Worm (Caenorhabditis elegans): ENCODE results near the gene srbc-8.

Gene srbc-8

DNA sequence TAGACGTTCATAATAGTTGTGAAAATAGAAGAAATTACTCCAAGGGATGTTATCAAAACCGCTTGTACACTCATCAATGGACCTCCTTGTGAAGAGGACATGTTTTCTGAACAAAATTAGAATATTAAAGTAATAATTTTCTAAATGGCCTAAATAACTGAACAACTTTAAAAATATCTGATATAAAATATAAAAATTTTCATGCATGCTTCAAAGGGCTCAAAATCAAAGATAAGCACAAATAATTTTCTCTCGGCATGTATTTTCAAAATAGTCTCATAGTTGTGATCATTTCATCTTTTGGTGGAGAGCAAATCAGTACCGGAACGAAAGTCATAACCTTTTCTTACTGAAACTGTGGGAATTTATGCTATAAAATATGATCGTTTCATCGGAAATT is at the start of gene srbc-8:
Gene srbc-8 (minus strand): TSS at position 101 of the 400 bp plus-strand sequence.
- no peak for TF ChIP-seq C08G9.2 (tag; optimal IDR thresholded peaks at IDR 0.05)
- TF ChIP-seq rnt-1 (tag; optimal IDR thresholded peaks at IDR 0.05): no peak
- no peak for TF ChIP-seq fkh-6 (tag; optimal IDR thresholded peaks at IDR 0.05)
- TF ChIP-seq ets-4 (tag; optimal IDR thresholded peaks at IDR 0.05): no peak
- no peak for TF ChIP-seq che-1 (tag; optimal IDR thresholded peaks at IDR 0.05)
- no peak for TF ChIP-seq nfya-1 (tag; optimal IDR thresholded peaks at IDR 0.05)
- TF ChIP-seq elt-4 (tag; optimal IDR thresholded peaks at IDR 0.05): no peak
- no peak for TF ChIP-seq ceh-19 (GFP tag; optimal IDR thresholded peaks at IDR 0.05)
- TF ChIP-seq unc-86 (tag; optimal IDR thresholded peaks at IDR 0.05): no peak
- TF ChIP-seq F13H6.1 (tag; optimal IDR thresholded peaks at IDR 0.05): no peak
- no peak for TF ChIP-seq ceh-31 (tag; optimal IDR thresholded peaks at IDR 0.05)
- TF ChIP-seq dmd-4 (tag; optimal IDR thresholded peaks at IDR 0.05; ENCODE audit: borderline replicate concordance): no peak

ce11 chrV:7532947-7533346 is 48.0 kb upstream of the srbc-8 start, which contains the start of gene C54F6.3:
Gene C54F6.3 (plus strand): TSS chrV:7533247.
- no peak for TF ChIP-seq K09A11.1 (tag; optimal IDR thresholded peaks at IDR 0.05; ENCODE audit: insufficient read depth)
- TF ChIP-seq sox-4 (tag; optimal IDR thresholded peaks at IDR 0.05): no peak
- TF ChIP-seq ceh-14 (tag; optimal IDR thresholded peaks at IDR 0.05): no peak
- no peak for TF ChIP-seq pax-1 (tag; optimal IDR thresholded peaks at IDR 0.05)
- no peak for TF ChIP-seq npax-4 (tag; optimal IDR thresholded peaks at IDR 0.05)

ce11 chrV:7529840-7530239 is 44.9 kb upstream of the srbc-8 start, which contains the start of gene swt-2:
Gene swt-2 (plus strand): TSS chrV:7530140.
- TF ChIP-seq ceh-45 (GFP tag; IDR thresholded peaks at IDR 0.05) (no peak), hlh-6 (tag; optimal IDR thresholded peaks at IDR 0.05) (no peak)

- TF ChIP-seq gmeb-2 (tag; optimal IDR thresholded peaks at IDR 0.05) (no peak), unc-55 (GFP tag; optimal IDR thresholded peaks at IDR 0.05) (no peak), C38D4.7 (GFP tag; optimal IDR thresholded peaks at IDR 0.05) (no peak), hlh-30 (tag; optimal IDR thresholded peaks at IDR 0.05; ENCODE audit: insufficient read depth) (no peak), hlh-15 (tag; optimal IDR thresholded peaks at IDR 0.05) (no peak), elt-2 (tag; optimal IDR thresholded peaks at IDR 0.05) (no peak), hlh-13 (GFP tag; optimal IDR thresholded peaks at IDR 0.05) (no peak), nfya-1 (tag; optimal IDR thresholded peaks at IDR 0.05) (no peak), hlh-6 (tag; optimal IDR thresholded peaks at IDR 0.05) (no peak), madf-2 (tag; optimal IDR thresholded peaks at IDR 0.05) (no peak), T23F11.4 (GFP tag; optimal IDR thresholded peaks at IDR 0.05) (no peak), ceh-45 (GFP tag; IDR thresholded peaks at IDR 0.05) (no peak), che-1 (tag; optimal IDR thresholded peaks at IDR 0.05) (no peak), lin-11 (tag; optimal IDR thresholded peaks at IDR 0.05) (no peak), ceh-14 (tag; optimal IDR thresholded peaks at IDR 0.05) (no peak), pqm-1 (tag; optimal IDR thresholded peaks at IDR 0.05) (no peak), eyg-1 (tag; optimal IDR thresholded peaks at IDR 0.05) (no peak), sdc-2 (tag; optimal IDR thresholded peaks at IDR 0.05) (no peak), dve-1 (tag; optimal IDR thresholded peaks at IDR 0.05) (no peak), fkh-10 (GFP tag; optimal IDR thresholded peaks at IDR 0.05) (no peak)
Observed at ce11 chrV:7528816-7529215, 43.9 kb upstream of the srbc-8 start, which contains the start of gene C54F6.5. Gene C54F6.5 (plus strand): TSS chrV:7529116.

ce11 chrV:7527153-7527552 is 42.3 kb upstream of the srbc-8 start, which contains the start of gene C54F6.17:
Gene C54F6.17 (plus strand): TSS chrV:7527453.
- TF ChIP-seq fax-1 (tag; optimal IDR thresholded peaks at IDR 0.05) (no peak), pros-1 (tag; optimal IDR thresholded peaks at IDR 0.05) (no peak), odd-2 (tag; optimal IDR thresholded peaks at IDR 0.05) (no peak), nfya-1 (tag; optimal IDR thresholded peaks at IDR 0.05) (no peak), lin-11 (tag; optimal IDR thresholded peaks at IDR 0.05) (no peak), npax-4 (tag; optimal IDR thresholded peaks at IDR 0.05) (no peak), fkh-10 (GFP tag; optimal IDR thresholded peaks at IDR 0.05) (no peak), eyg-1 (tag; optimal IDR thresholded peaks at IDR 0.05) (no peak), ceh-48 (tag; optimal IDR thresholded peaks at IDR 0.05) (no peak), elt-2 (tag; optimal IDR thresholded peaks at IDR 0.05) (no peak), pax-1 (tag; optimal IDR thresholded peaks at IDR 0.05) (no peak), hlh-15 (tag; optimal IDR thresholded peaks at IDR 0.05) (no peak), unc-3 (GFP tag; conservative IDR thresholded peaks at IDR 0.05) (no peak), unc-3 (tag; optimal IDR thresholded peaks at IDR 0.05) (no peak), hlh-8 (tag; optimal IDR thresholded peaks at IDR 0.05) (no peak), ceh-2 (tag; optimal IDR thresholded peaks at IDR 0.05) (no peak), C38D4.7 (GFP tag; optimal IDR thresholded peaks at IDR 0.05) (no peak), rnt-1 (tag; optimal IDR thresholded peaks at IDR 0.05) (no peak), hlh-13 (GFP tag; optimal IDR thresholded peaks at IDR 0.05) (no peak), ceh-14 (tag; optimal IDR thresholded peaks at IDR 0.05) (no peak)
